Fruit fly (Drosophila melanogaster) whole organism, adult: ENCODE data around the gene Cpr64Aa.

Experiments used
- CG33017 ChIP-seq: fragments of 200-800 bp; sonication (Bioruptor generic); optimal IDR thresholded peaks from 2 replicates; lab custom pipeline; 2018; ENCODE audit warnings: missing biosample characterization, mild to moderate bottlenecking, missing genetic modification characterization, moderate library complexity
- kay ChIP-seq: fragments of 200-800 bp; sonication (Bioruptor generic); peaks from one replicate; lab custom pipeline; 2016; ENCODE audit warnings: missing biosample characterization, missing genetic modification characterization, borderline replicate concordance
- toe ChIP-seq: fragments of 200-800 bp; sonication (Bioruptor generic); optimal IDR thresholded peaks from 2 replicates; lab custom pipeline; 2016; ENCODE audit warnings: missing biosample characterization, missing genetic modification characterization

dm6 chr3L:4209731-4210130, 753 bp upstream of the Cpr64Aa start:
- TF ChIP-seq CG33017 (tag; lab: Kevin White, UChicago) (no peak), kay (GFP tag; lab: Kevin White, UChicago) (no peak), toe (GFP tag; lab: Kevin White, UChicago) (no peak)
